Worm (Caenorhabditis elegans) whole organism, late embryonic: ENCODE data around the gene C09G9.3.
A peak's percentile ranks its signal among the peaks of the same experiment; 100 is the strongest.

Experiments used
- C08G9.2 ChIP-seq: sonication (generic microtip); optimal IDR thresholded peaks from 2 replicates; lab custom pipeline; 2016; ENCODE audit warnings: mild to moderate bottlenecking, missing genetic modification characterization, moderate library complexity, missing compliant biosample characterization
- K02D7.2 ChIP-seq: sonication (generic microtip); optimal IDR thresholded peaks from 2 replicates; lab custom pipeline; 2017; ENCODE audit warnings: mild to moderate bottlenecking, missing genetic modification characterization, missing compliant biosample characterization
- Y22D7AL.16 ChIP-seq: sonication (generic microtip); optimal IDR thresholded peaks from 2 replicates; lab custom pipeline; 2016; ENCODE audit warnings: missing genetic modification characterization, missing compliant biosample characterization
- ceh-14 ChIP-seq: sonication (generic microtip); optimal IDR thresholded peaks from 2 replicates; lab custom pipeline; 2016; ENCODE audit warnings: missing genotype, missing genetic modification characterization, missing compliant biosample characterization
- ceh-18 ChIP-seq: sonication (generic microtip); optimal IDR thresholded peaks from 2 replicates; lab custom pipeline; 2016; ENCODE audit warnings: missing genetic modification characterization, missing compliant biosample characterization
- ceh-2 ChIP-seq: sonication (generic microtip); optimal IDR thresholded peaks from 2 replicates; lab custom pipeline; 2016; ENCODE audit warnings: missing genotype, missing genetic modification characterization, missing compliant biosample characterization
- ceh-22 ChIP-seq: sonication (generic microtip); optimal IDR thresholded peaks from 2 replicates; lab custom pipeline; 2017; ENCODE audit warnings: missing biosample characterization, missing genetic modification characterization
- ceh-24 ChIP-seq: sonication (generic microtip); optimal IDR thresholded peaks from 2 replicates; lab custom pipeline; 2016; ENCODE audit warnings: mild to moderate bottlenecking, missing genetic modification characterization, missing compliant biosample characterization
- ceh-34 ChIP-seq: sonication (generic microtip); optimal IDR thresholded peaks from 2 replicates; lab custom pipeline; 2016; ENCODE audit warnings: mild to moderate bottlenecking, missing genetic modification characterization, missing compliant biosample characterization
- ceh-48 ChIP-seq: sonication (generic microtip); optimal IDR thresholded peaks from 2 replicates; lab custom pipeline; 2016; ENCODE audit warnings: missing genetic modification characterization, inconsistent platforms, missing compliant biosample characterization
- ceh-9 ChIP-seq: sonication (generic microtip); optimal IDR thresholded peaks from 2 replicates; lab custom pipeline; 2016; ENCODE audit warnings: mild to moderate bottlenecking, missing genetic modification characterization, inconsistent platforms, missing compliant biosample characterization
- che-1 ChIP-seq: sonication (generic microtip); optimal IDR thresholded peaks from 2 replicates; lab custom pipeline; 2016; ENCODE audit warnings: mild to moderate bottlenecking, missing genetic modification characterization, missing compliant biosample characterization
- dve-1 ChIP-seq: sonication (generic microtip); optimal IDR thresholded peaks from 2 replicates; lab custom pipeline; 2017; ENCODE audit warnings: antibody characterized with exemption, mild to moderate bottlenecking, missing genetic modification characterization, missing compliant biosample characterization
- elt-2 ChIP-seq: sonication (generic microtip); optimal IDR thresholded peaks from 2 replicates; lab custom pipeline; 2016; ENCODE audit warnings: missing genetic modification reagents, missing genetic modification characterization, missing compliant biosample characterization
- eyg-1 ChIP-seq: sonication (generic microtip); optimal IDR thresholded peaks from 2 replicates; lab custom pipeline; 2016; ENCODE audit warnings: missing genotype, missing genetic modification characterization, missing compliant biosample characterization
- fax-1 ChIP-seq: sonication (generic microtip); optimal IDR thresholded peaks from 2 replicates; lab custom pipeline; 2016; ENCODE audit warnings: missing genotype, missing genetic modification characterization, missing compliant biosample characterization
- fkh-10 ChIP-seq: fragments of 150-350 bp; optimal IDR thresholded peaks from 2 replicates; lab custom pipeline; 2014; ENCODE audit warnings: missing biosample characterization, missing genetic modification reagents, missing genetic modification characterization
- hlh-6 ChIP-seq: sonication (generic microtip); optimal IDR thresholded peaks from 2 replicates; lab custom pipeline; 2016; ENCODE audit warnings: missing genotype, missing genetic modification characterization, missing compliant biosample characterization
- nfya-1 ChIP-seq: sonication (generic microtip); optimal IDR thresholded peaks from 2 replicates; lab custom pipeline; 2017; ENCODE audit warnings: missing genetic modification characterization, mild to moderate bottlenecking, missing compliant biosample characterization, antibody characterized with exemption, moderate library complexity
- nhr-11 ChIP-seq: fragments of 150-350 bp; optimal IDR thresholded peaks from 2 replicates; lab custom pipeline; 2014; ENCODE audit warnings: missing biosample characterization, missing genetic modification characterization
- nhr-232 ChIP-seq: sonication (generic microtip); optimal IDR thresholded peaks from 2 replicates; lab custom pipeline; 2016; ENCODE audit warnings: missing genetic modification characterization, missing compliant biosample characterization
- npax-4 ChIP-seq: sonication (generic microtip); optimal IDR thresholded peaks from 2 replicates; lab custom pipeline; 2016; ENCODE audit warnings: missing genetic modification characterization, missing compliant biosample characterization
- odd-2 ChIP-seq: sonication (generic microtip); optimal IDR thresholded peaks from 2 replicates; lab custom pipeline; 2017; ENCODE audit warnings: antibody characterized with exemption, mild to moderate bottlenecking, missing genetic modification characterization, missing compliant biosample characterization
- pat-9 ChIP-seq: fragments of 200-800 bp; sonication (Bioruptor generic); optimal IDR thresholded peaks from 2 replicates; lab custom pipeline; 2018; ENCODE audit warnings: mild to moderate bottlenecking, missing genetic modification characterization, moderate library complexity, missing compliant biosample characterization
- pax-1 ChIP-seq: fragments of 150-350 bp; optimal IDR thresholded peaks from 2 replicates; lab custom pipeline; 2014; ENCODE audit warnings: missing biosample characterization, missing genetic modification characterization
- pha-2 ChIP-seq: sonication (generic microtip); optimal IDR thresholded peaks from 2 replicates; lab custom pipeline; 2017; ENCODE audit warnings: mild to moderate bottlenecking, missing genetic modification characterization, missing compliant biosample characterization
- pqm-1 ChIP-seq: sonication (generic microtip); optimal IDR thresholded peaks from 2 replicates; lab custom pipeline; 2016; ENCODE audit warnings: missing genetic modification characterization, missing compliant biosample characterization
- pros-1 ChIP-seq: fragments of 150-350 bp; optimal IDR thresholded peaks from 2 replicates; lab custom pipeline; 2014; ENCODE audit warnings: missing biosample characterization, missing genetic modification reagents, missing genetic modification characterization
- ref-2 ChIP-seq: sonication (generic microtip); optimal IDR thresholded peaks from 2 replicates; lab custom pipeline; 2016; ENCODE audit warnings: missing genetic modification characterization, missing compliant biosample characterization
- rnt-1 ChIP-seq: sonication (generic microtip); optimal IDR thresholded peaks from 2 replicates; lab custom pipeline; 2016; ENCODE audit warnings: missing genetic modification characterization, missing compliant biosample characterization
- sdc-2 ChIP-seq: sonication (generic microtip); optimal IDR thresholded peaks from 2 replicates; lab custom pipeline; 2016; ENCODE audit warnings: missing genotype, missing genetic modification characterization, missing compliant biosample characterization
- sox-4 ChIP-seq: sonication (generic microtip); optimal IDR thresholded peaks from 2 replicates; lab custom pipeline; 2017; ENCODE audit warnings: mild to moderate bottlenecking, missing genetic modification characterization, inconsistent platforms, missing compliant biosample characterization
- tbx-7 ChIP-seq: sonication (generic microtip); optimal IDR thresholded peaks from 2 replicates; lab custom pipeline; 2016; ENCODE audit warnings: missing genotype, missing genetic modification characterization, missing compliant biosample characterization
- unc-3 ChIP-seq, 2 experiments: fragments of 200-800 bp in 1 of 2; sonication (Bioruptor generic) in 1 of 2; sonication (generic microtip) in 1 of 2; conservative IDR thresholded peaks in 1 of 2; optimal IDR thresholded peaks in 1 of 2; 2 replicates each; pipeline versions ENCODE4 v1.3.6 to Lab custom; 2016 to 2022; ENCODE audit warnings: missing compliant biosample characterization in 2 of 2, missing genetic modification characterization in 2 of 2, missing genetic modification reagents in 1 of 2
- unc-55 ChIP-seq: sonication (generic microtip); optimal IDR thresholded peaks from 2 replicates; lab custom pipeline; 2017; ENCODE audit warnings: missing biosample characterization, missing genetic modification reagents, missing genetic modification characterization
- unc-86 ChIP-seq: sonication (generic microtip); optimal IDR thresholded peaks from 2 replicates; lab custom pipeline; 2016; ENCODE audit warnings: missing genetic modification characterization, missing compliant biosample characterization
- ztf-16 ChIP-seq: sonication (generic microtip); optimal IDR thresholded peaks from 2 replicates; lab custom pipeline; 2017; ENCODE audit warnings: missing genetic modification characterization, missing compliant biosample characterization

Gene C09G9.3

DNA sequence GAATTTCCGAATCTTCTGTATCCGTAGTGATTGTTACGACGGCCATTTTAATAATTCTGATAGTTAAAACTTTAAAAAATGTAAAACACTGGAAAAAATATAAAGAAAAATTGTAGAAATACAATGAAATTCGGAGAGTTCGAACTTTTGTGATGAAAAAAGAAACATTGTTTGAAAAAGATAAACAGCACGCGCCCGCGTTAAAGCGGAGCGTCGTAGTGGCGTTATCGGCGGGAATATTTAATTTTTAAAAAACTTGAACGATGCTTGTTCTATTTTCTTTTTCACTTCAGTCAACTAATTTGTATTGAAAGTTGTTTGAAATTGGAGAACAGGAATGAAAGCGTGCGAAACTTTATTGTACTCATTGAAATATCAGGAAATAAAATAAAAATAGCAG, 3.2 kb downstream of the C09G9.3 start, which contains the start of gene npp-23:
npp-23 (minus strand) TSS at position 56 of the 400 bp plus-strand sequence.
- TF ChIP-seq ceh-2 (tag; lab: Kevin White, UChicago) = no peak
- no peak for TF ChIP-seq unc-86 (tag; lab: Kevin White, UChicago)
- peak; percentile 7 for TF ChIP-seq elt-2
- TF ChIP-seq nfya-1 (tag; lab: Kevin White, UChicago) = peak; percentile 13
- TF ChIP-seq ztf-16 = no peak
- TF ChIP-seq pha-2 (tag; lab: Kevin White, UChicago) = no peak
- no peak for TF ChIP-seq nhr-11 (tag; lab: Kevin White, UChicago)
- no peak for TF ChIP-seq eyg-1 (tag; lab: Kevin White, UChicago)
- TF ChIP-seq pat-9 (tag; lab: Kevin White, UChicago) = no peak
- TF ChIP-seq che-1 (tag; lab: Kevin White, UChicago) = no peak
- TF ChIP-seq sox-4 = no peak
- no peak for TF ChIP-seq ceh-34
- no peak for TF ChIP-seq pax-1 (tag; lab: Kevin White, UChicago)
- no peak for TF ChIP-seq pqm-1 (tag; lab: Kevin White, UChicago)
- TF ChIP-seq K02D7.2 (tag; lab: Kevin White, UChicago) = no peak
- TF ChIP-seq, all 69 proteins: peak for 2

DNA sequence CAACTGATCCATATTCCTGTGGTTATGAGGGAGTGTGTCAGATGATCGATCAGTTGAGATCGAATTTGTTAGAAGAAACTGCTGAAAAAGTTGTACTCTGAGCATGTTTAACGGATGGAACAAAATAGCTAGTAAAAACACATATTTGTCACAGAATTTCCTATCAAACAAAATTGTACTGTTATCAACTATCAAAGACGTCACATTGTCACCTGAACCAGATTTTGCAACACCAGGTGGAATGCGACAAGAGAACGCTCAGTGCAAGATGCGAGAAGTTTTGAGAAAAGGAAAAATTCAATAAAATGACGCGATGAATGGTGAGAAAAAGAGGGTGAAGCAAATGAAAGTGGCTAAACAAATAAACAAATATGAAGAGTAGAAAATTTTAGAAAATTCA, 5.3 kb downstream of the C09G9.3 start:
- no peak for TF ChIP-seq unc-3 (GFP tag; conservative IDR thresholded peaks at IDR 0.05; lab: Robert Waterston, UW)
- no peak for TF ChIP-seq unc-3 (tag; optimal IDR thresholded peaks at IDR 0.05; lab: Kevin White, UChicago)
- TF ChIP-seq K02D7.2 (tag; lab: Kevin White, UChicago) = no peak
- no peak for TF ChIP-seq ceh-14 (tag; lab: Kevin White, UChicago)
- no peak for TF ChIP-seq sox-4
- no peak for TF ChIP-seq tbx-7 (tag; lab: Kevin White, UChicago)
- TF ChIP-seq pros-1 (tag; lab: Kevin White, UChicago) = no peak
- TF ChIP-seq odd-2 (tag; lab: Kevin White, UChicago) = no peak
- TF ChIP-seq nhr-232 (tag; lab: Kevin White, UChicago) = no peak
- no peak for TF ChIP-seq ceh-9 (tag; lab: Kevin White, UChicago)
- no peak for TF ChIP-seq fax-1 (tag; lab: Kevin White, UChicago)

DNA sequence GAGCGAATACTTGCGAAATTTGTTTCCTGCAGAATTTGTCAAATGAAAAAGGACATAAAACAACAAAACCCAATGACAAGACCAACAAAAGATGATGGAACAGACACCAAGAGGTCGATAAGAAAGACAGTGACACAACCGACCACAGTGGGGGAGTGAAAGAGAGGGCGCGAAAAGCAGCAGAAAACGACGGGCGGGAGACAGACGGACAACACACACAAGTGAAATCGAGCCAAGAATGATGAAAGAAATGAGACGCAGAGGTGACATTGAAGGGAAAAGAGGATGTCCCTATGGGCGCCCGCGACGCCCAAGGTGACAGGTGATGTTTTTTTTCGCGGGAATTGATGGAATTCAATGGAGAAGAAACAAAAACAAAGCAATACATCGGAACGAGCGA, 6.8 kb downstream of the C09G9.3 start:
- TF ChIP-seq npax-4 (tag; lab: Kevin White, UChicago) = no peak
- TF ChIP-seq ceh-22 (tag; lab: Kevin White, UChicago) = no peak
- TF ChIP-seq ceh-18 = peak; percentile 72
- TF ChIP-seq K02D7.2 (tag; lab: Kevin White, UChicago) = no peak
- peak; percentile 78 for TF ChIP-seq unc-55 (GFP tag; lab: Kevin White, UChicago)
- no peak for TF ChIP-seq C08G9.2 (tag; lab: Kevin White, UChicago)
- peak; percentile 45 for TF ChIP-seq hlh-6 (tag; lab: Kevin White, UChicago)
- no peak for TF ChIP-seq sdc-2 (tag; lab: Kevin White, UChicago)
- TF ChIP-seq ceh-24 (tag; lab: Kevin White, UChicago) = no peak
- no peak for TF ChIP-seq pha-2 (tag; lab: Kevin White, UChicago)
- no peak for TF ChIP-seq dve-1
- TF ChIP-seq pqm-1 (tag; lab: Kevin White, UChicago) = no peak
- TF ChIP-seq ceh-48 (tag; lab: Kevin White, UChicago) = no peak
- peak; percentile 5 for TF ChIP-seq nfya-1 (tag; lab: Kevin White, UChicago)
- peak; percentile 24 for TF ChIP-seq rnt-1 (tag; lab: Kevin White, UChicago)
- TF ChIP-seq fkh-10 (GFP tag; lab: Kevin White, UChicago) = no peak
- no peak for TF ChIP-seq Y22D7AL.16 (tag; lab: Kevin White, UChicago)
- TF ChIP-seq ztf-16 = no peak
- TF ChIP-seq ref-2 (tag; lab: Kevin White, UChicago) = no peak
